Fruit fly (Drosophila melanogaster): Measurements from ENCODE around the gene Nha2.

- no peak for TF ChIP-seq CG4730 (GFP tag; IDR thresholded peaks at IDR 0.05)
- no peak for TF ChIP-seq CG11504 (tag; optimal IDR thresholded peaks at IDR 0.05)
- no peak for TF ChIP-seq Elba2 (GFP tag; optimal IDR thresholded peaks at IDR 0.05)
These were observed 15.2 kb upstream of the Nha2 start for dm6 chr3R:23013482-23013881.

Data from whole organism, embryonic.